Worm (Caenorhabditis elegans) whole organism, L1 larva: ENCODE measurements around the gene ZK1320.9.

ENCODE experiments used
- C34B4.2 ChIP-seq: sonication (generic microtip); optimal IDR thresholded peaks from 2 replicates; lab custom pipeline; 2017; ENCODE audit warnings: mild to moderate bottlenecking, missing genetic modification characterization, missing compliant biosample characterization
- Y116A8C.19 ChIP-seq: sonication (generic microtip); optimal IDR thresholded peaks from 2 replicates; lab custom pipeline; 2016; ENCODE audit warnings: missing compliant biosample characterization, missing genetic modification characterization, borderline replicate concordance
- aha-1 ChIP-seq: fragments of 150-350 bp; optimal IDR thresholded peaks from 2 replicates; lab custom pipeline; 2014; ENCODE audit warnings: missing biosample characterization, missing genetic modification characterization
- alr-1 ChIP-seq: fragments of 200-800 bp; sonication (Bioruptor generic); optimal IDR thresholded peaks from 2 replicates; lab custom pipeline; 2018; ENCODE audit warnings: borderline replicate concordance, mild to moderate bottlenecking, missing genetic modification characterization, missing compliant biosample characterization
- blmp-1 ChIP-seq: fragments of 150-350 bp; optimal IDR thresholded peaks from 2 replicates; lab custom pipeline; 2014; ENCODE audit warnings: missing biosample characterization, missing genetic modification characterization
- ceh-82 ChIP-seq, 3 experiments: fragments of 150-350 bp in 1 of 3; sonication (generic microtip) in 2 of 3; optimal IDR thresholded peaks; 2 replicates each; lab custom pipeline; 2014 to 2017; ENCODE audit warnings: missing biosample characterization in 3 of 3, missing genetic modification characterization in 3 of 3
- ceh-88 ChIP-seq: fragments of 200-800 bp; sonication (Bioruptor generic); IDR thresholded peaks from 2 replicates; pipeline ENCODE4 v1.3.6; 2022; ENCODE audit warnings: missing genetic modification characterization, missing compliant biosample characterization
- dpl-1 ChIP-seq, 3 experiments: fragments of 150-350 bp in 2 of 3; sonication (generic microtip) in 1 of 3; optimal IDR thresholded peaks; 2 replicates each; lab custom pipeline; 2014 to 2017; ENCODE audit warnings: missing biosample characterization in 3 of 3, missing genetic modification characterization in 3 of 3, missing genetic modification reagents in 3 of 3
- dsc-1 ChIP-seq: sonication (generic microtip); optimal IDR thresholded peaks from 2 replicates; lab custom pipeline; 2016; ENCODE audit warnings: mild to moderate bottlenecking, missing genetic modification characterization, missing compliant biosample characterization
- efl-1 ChIP-seq, 4 experiments: fragments of 150-350 bp; optimal IDR thresholded peaks in 3 of 4; peaks in 1 of 4; 1 replicate in 1 of 4; 2 replicates in 3 of 4; lab custom pipeline; 2014; ENCODE audit warnings: missing biosample characterization in 2 of 4, missing genetic modification characterization in 2 of 4, missing genetic modification reagents in 2 of 4
- egl-13 ChIP-seq: sonication (generic microtip); optimal IDR thresholded peaks from 2 replicates; lab custom pipeline; 2016; ENCODE audit warnings: missing genotype, missing genetic modification reagents, missing genetic modification characterization, missing compliant biosample characterization
- elt-2 ChIP-seq: sonication (generic microtip); optimal IDR thresholded peaks from 2 replicates; lab custom pipeline; 2016; ENCODE audit warnings: missing genetic modification characterization, mild to moderate bottlenecking, inconsistent platforms, missing compliant biosample characterization, missing genetic modification reagents
- ets-5 ChIP-seq: fragments of 200-800 bp; sonication (Bioruptor generic); IDR thresholded peaks from 2 replicates; pipeline ENCODE4 v1.3.6; 2022; ENCODE audit warnings: missing genetic modification characterization, missing compliant biosample characterization
- fkh-10 ChIP-seq: sonication (generic microtip); optimal IDR thresholded peaks from 2 replicates; lab custom pipeline; 2017; ENCODE audit warnings: missing biosample characterization, missing genetic modification reagents, missing genetic modification characterization
- fkh-4 ChIP-seq: sonication (generic microtip); optimal IDR thresholded peaks from 2 replicates; lab custom pipeline; 2016; ENCODE audit warnings: missing compliant biosample characterization, missing genetic modification characterization, borderline replicate concordance
- fkh-8 ChIP-seq: sonication (generic microtip); optimal IDR thresholded peaks from 2 replicates; lab custom pipeline; 2016; ENCODE audit warnings: mild to moderate bottlenecking, missing genetic modification characterization, missing compliant biosample characterization
- hlh-17 ChIP-seq: fragments of 200-800 bp; sonication (Bioruptor generic); optimal IDR thresholded peaks from 2 replicates; lab custom pipeline; 2018; ENCODE audit warnings: missing genetic modification characterization, mild to moderate bottlenecking, missing compliant biosample characterization, moderate library complexity, borderline replicate concordance
- hlh-4 ChIP-seq: sonication (generic microtip); optimal IDR thresholded peaks from 2 replicates; lab custom pipeline; 2016; ENCODE audit warnings: mild to moderate bottlenecking, missing genetic modification characterization, missing compliant biosample characterization
- isw-1 ChIP-seq: fragments of 200-800 bp; sonication (Bioruptor generic); IDR thresholded peaks from 2 replicates; pipeline ENCODE4 v1.3.6; 2022; ENCODE audit warnings: missing genetic modification characterization, missing compliant biosample characterization
- jun-1 ChIP-seq: fragments of 150-350 bp; optimal IDR thresholded peaks from 2 replicates; lab custom pipeline; 2014; ENCODE audit warnings: missing biosample characterization, missing genetic modification reagents, missing genetic modification characterization
- lin-14 ChIP-seq: fragments of 200-800 bp; sonication (Bioruptor generic); optimal IDR thresholded peaks from 2 replicates; lab custom pipeline; 2018; ENCODE audit warnings: mild to moderate bottlenecking, missing genetic modification characterization, moderate library complexity, missing compliant biosample characterization
- lin-15B ChIP-seq: fragments of 150-350 bp; sonication (generic microtip); optimal IDR thresholded peaks from 3 replicates; lab custom pipeline; 2014; ENCODE audit warnings: missing biosample characterization, missing genetic modification characterization
- lin-35 ChIP-seq, 2 experiments: fragments of 150-350 bp; optimal IDR thresholded peaks; 2 replicates each; lab custom pipeline; 2014; ENCODE audit warnings: missing biosample characterization in 2 of 2, missing genetic modification characterization in 2 of 2, missing genetic modification reagents in 2 of 2
- lsy-2 ChIP-seq, 2 experiments: fragments of 150-350 bp; optimal IDR thresholded peaks; 2 replicates each; lab custom pipeline; 2014; ENCODE audit warnings: missing biosample characterization in 2 of 2, missing genetic modification characterization in 2 of 2
- mab-9 ChIP-seq: fragments of 200-800 bp; sonication (Bioruptor generic); IDR thresholded peaks from 2 replicates; pipeline ENCODE4 v1.3.6; 2022; ENCODE audit warnings: missing genetic modification reagents, missing genetic modification characterization, missing compliant biosample characterization
- mdl-1 ChIP-seq, 2 experiments: fragments of 150-350 bp; optimal IDR thresholded peaks; 2 replicates each; lab custom pipeline; 2014 to 2017; ENCODE audit warnings: missing biosample characterization in 2 of 2, missing genetic modification characterization in 2 of 2, inconsistent platforms in 1 of 2
- nhr-20 ChIP-seq: sonication (generic microtip); optimal IDR thresholded peaks from 2 replicates; lab custom pipeline; 2016; ENCODE audit warnings: mild to moderate bottlenecking, missing genetic modification characterization, missing compliant biosample characterization
- nhr-71 ChIP-seq: sonication (generic microtip); optimal IDR thresholded peaks from 2 replicates; lab custom pipeline; 2016; ENCODE audit warnings: mild to moderate bottlenecking, missing genetic modification characterization, moderate library complexity, missing compliant biosample characterization
- nhr-76 ChIP-seq: sonication (generic microtip); optimal IDR thresholded peaks from 2 replicates; lab custom pipeline; 2017; ENCODE audit warnings: missing biosample characterization, missing genetic modification characterization
- nhr-84 ChIP-seq: sonication (generic microtip); optimal IDR thresholded peaks from 2 replicates; lab custom pipeline; 2017; ENCODE audit warnings: missing biosample characterization, missing genetic modification characterization
- nhr-85 ChIP-seq: sonication (generic microtip); peaks from one replicate; lab custom pipeline; 2016; ENCODE audit warnings: missing genetic modification characterization, inconsistent platforms, missing compliant biosample characterization
- nhr-90 ChIP-seq: sonication (generic microtip); optimal IDR thresholded peaks from 2 replicates; lab custom pipeline; 2016; ENCODE audit warnings: mild to moderate bottlenecking, missing genetic modification characterization, missing compliant biosample characterization; ENCODE audit not compliant: poor library complexity
- sox-4 ChIP-seq: sonication (generic microtip); optimal IDR thresholded peaks from 2 replicates; lab custom pipeline; 2016; ENCODE audit warnings: missing genetic modification characterization, missing compliant biosample characterization
- sptf-1 ChIP-seq: fragments of 150-350 bp; optimal IDR thresholded peaks from 2 replicates; lab custom pipeline; 2014; ENCODE audit warnings: missing biosample characterization, missing genetic modification characterization
- tbx-2 ChIP-seq: sonication (generic microtip); optimal IDR thresholded peaks from 2 replicates; lab custom pipeline; 2016; ENCODE audit warnings: missing genetic modification characterization, missing compliant biosample characterization
- tlp-1 ChIP-seq: fragments of 150-350 bp; optimal IDR thresholded peaks from 2 replicates; lab custom pipeline; 2014; ENCODE audit warnings: missing biosample characterization, missing genetic modification characterization
- unc-130 ChIP-seq: fragments of 150-350 bp; optimal IDR thresholded peaks from 2 replicates; lab custom pipeline; 2017; ENCODE audit warnings: missing biosample characterization, missing genetic modification characterization, inconsistent platforms
- unc-30 ChIP-seq: sonication (generic microtip); optimal IDR thresholded peaks from 2 replicates; lab custom pipeline; 2017; ENCODE audit warnings: missing biosample characterization, missing genetic modification characterization
- unc-86 ChIP-seq: sonication (generic microtip); optimal IDR thresholded peaks from 2 replicates; lab custom pipeline; 2016; ENCODE audit warnings: missing genetic modification characterization, missing compliant biosample characterization
- vab-15 ChIP-seq: sonication (generic microtip); optimal IDR thresholded peaks from 2 replicates; lab custom pipeline; 2017; ENCODE audit warnings: missing genotype, mild to moderate bottlenecking, missing genetic modification characterization, missing compliant biosample characterization
- xbp-1 ChIP-seq: sonication (generic microtip); optimal IDR thresholded peaks from 2 replicates; lab custom pipeline; 2016; ENCODE audit warnings: missing genetic modification characterization, missing compliant biosample characterization
- zag-1 ChIP-seq: fragments of 150-350 bp; optimal IDR thresholded peaks from 2 replicates; lab custom pipeline; 2014; ENCODE audit warnings: missing biosample characterization, missing genetic modification characterization
- zip-4 ChIP-seq: fragments of 200-800 bp; sonication (Bioruptor generic); optimal IDR thresholded peaks from 2 replicates; lab custom pipeline; 2018; ENCODE audit warnings: mild to moderate bottlenecking, missing genetic modification characterization, moderate library complexity, missing compliant biosample characterization
- ztf-4 ChIP-seq: fragments of 150-350 bp; optimal IDR thresholded peaks from 2 replicates; lab custom pipeline; 2014; ENCODE audit warnings: missing biosample characterization, missing genetic modification characterization

Gene ZK1320.9

DNA sequence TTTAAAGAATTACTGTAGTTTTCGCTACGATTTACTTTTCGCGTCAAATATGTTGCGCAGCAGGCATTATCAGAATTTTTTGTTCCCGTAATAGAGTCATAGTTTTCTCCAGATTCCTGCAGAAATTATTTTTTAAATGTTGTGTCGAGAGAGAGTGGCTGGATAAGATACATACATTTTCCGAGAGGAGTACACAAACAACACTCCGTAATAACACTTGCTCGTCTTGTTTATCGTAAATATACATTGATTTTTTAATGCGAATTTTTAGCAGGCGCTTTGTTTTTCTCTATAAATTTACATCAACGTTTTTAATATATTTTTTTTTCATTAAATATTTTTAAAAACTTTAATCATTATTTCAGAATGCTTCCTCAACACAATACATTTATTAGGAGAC is 17.6 kb downstream of the ZK1320.9 start, which contains the start of gene taf-8 (continued):
- TF ChIP-seq mdl-1 (tag; optimal IDR thresholded peaks at IDR 0.05; lab: Kevin White, UChicago) (no peak), alr-1 (tag; lab: Kevin White, UChicago) (no peak), sptf-1 (no peak), nhr-90 (tag; lab: Kevin White, UChicago) (peak; percentile 50), fkh-8 (tag; lab: Kevin White, UChicago) (peak; percentile 54)

DNA sequence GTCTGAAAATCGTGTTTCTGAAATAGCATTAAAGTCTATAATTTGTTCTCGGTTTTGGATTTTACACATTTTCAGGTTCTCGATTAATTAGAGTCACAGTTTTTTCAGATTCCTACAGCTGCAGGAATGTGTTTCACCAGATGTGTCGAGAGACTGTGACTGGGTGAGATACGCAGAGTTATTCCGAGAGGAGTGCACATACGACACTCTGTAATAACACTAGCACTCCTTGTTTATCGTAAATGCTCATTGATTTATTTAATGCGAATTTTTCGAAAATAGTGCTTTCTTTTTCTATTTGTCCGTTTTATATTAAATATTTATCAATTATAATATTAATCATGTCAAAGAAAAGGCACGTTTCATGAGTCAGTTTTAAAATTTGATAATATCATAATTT is 19.1 kb downstream of the ZK1320.9 start, which contains the start of gene ZK1320.11:
TSS of gene ZK1320.11 (plus strand) at position 243 of the 400 bp plus-strand sequence.
- no peak for TF ChIP-seq tlp-1 (tag; lab: Kevin White, UChicago)
- no peak for TF ChIP-seq nhr-84
- TF ChIP-seq fkh-8 (tag; lab: Kevin White, UChicago): no peak
- peak in 1 of 3 experiments; percentile 9 for TF ChIP-seq ceh-82 (tag; optimal IDR thresholded peaks at IDR 0.05; lab: Kevin White, UChicago)
- TF ChIP-seq ztf-4 (tag; lab: Kevin White, UChicago): no peak
- peak in 1 of 2 experiments; percentile 58 for TF ChIP-seq lsy-2 (tag; optimal IDR thresholded peaks at IDR 0.05; lab: Kevin White, UChicago)
- no peak for TF ChIP-seq ceh-88 (GFP tag; lab: Robert Waterston, UW)
- TF ChIP-seq Y116A8C.19 (tag; lab: Kevin White, UChicago): no peak
- TF ChIP-seq fkh-4 (tag; lab: Kevin White, UChicago): no peak
- TF ChIP-seq lin-14 (GFP tag; lab: Kevin White, UChicago): peak; percentile 5
- no peak for TF ChIP-seq hlh-17 (GFP tag; lab: Kevin White, UChicago)
- no peak for TF ChIP-seq nhr-76 (tag; lab: Kevin White, UChicago)
- peak; percentile 25 for TF ChIP-seq nhr-71 (tag; lab: Kevin White, UChicago)
- TF ChIP-seq nhr-85 (tag; lab: Kevin White, UChicago): no peak
- no peak for TF ChIP-seq lin-35 (GFP tag; optimal IDR thresholded peaks at IDR 0.05; lab: Kevin White, UChicago)
- TF ChIP-seq lin-15B (tag; lab: Kevin White, UChicago): no peak
- peak; percentile 22 for TF ChIP-seq hlh-4 (tag; lab: Kevin White, UChicago)
- no peak for TF ChIP-seq zip-4 (GFP tag; lab: Kevin White, UChicago)
- TF ChIP-seq efl-1 (optimal IDR thresholded peaks at IDR 0.05; lab: Kevin White, UChicago): peak; percentile 21 to 27
- no peak for TF ChIP-seq efl-1 (GFP tag; optimal IDR thresholded peaks at IDR 0.05 in 1 of 2; lab: Kevin White, UChicago)
- TF ChIP-seq dpl-1 (GFP tag; optimal IDR thresholded peaks at IDR 0.05; lab: Kevin White, UChicago): no peak
- no peak for TF ChIP-seq aha-1 (tag; lab: Kevin White, UChicago)

DNA sequence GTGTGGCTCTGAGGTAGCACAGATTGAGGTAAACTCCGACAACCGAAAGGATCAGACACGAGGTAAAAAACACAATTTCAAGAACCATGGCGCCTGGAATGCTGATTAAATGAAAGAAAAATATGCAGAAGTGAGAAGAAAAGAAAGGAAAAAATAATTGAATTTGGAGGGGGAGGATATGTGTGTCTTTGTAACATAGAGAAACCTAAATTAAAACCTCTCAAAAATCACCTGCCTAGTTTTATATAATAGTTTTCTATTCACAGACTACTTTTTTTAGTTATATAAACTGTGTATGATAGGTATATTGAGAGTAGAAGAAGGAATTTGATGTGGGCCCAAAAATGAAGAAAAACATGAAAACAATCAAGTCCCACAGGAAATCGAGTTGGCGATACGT is 20.9 kb downstream of the ZK1320.9 start, which contains the start of gene ZK1320.5:
TSS of gene ZK1320.5 (minus strand) at position 101 of the 400 bp plus-strand sequence.
- TF ChIP-seq C34B4.2 (tag; lab: Kevin White, UChicago) (no peak), lin-35 (GFP tag; optimal IDR thresholded peaks at IDR 0.05; lab: Kevin White, UChicago) (no peak), fkh-10 (GFP tag; lab: Kevin White, UChicago) (no peak), unc-86 (no peak), jun-1 (tag; lab: Kevin White, UChicago) (no peak), ztf-4 (tag; lab: Kevin White, UChicago) (no peak), lin-14 (GFP tag; lab: Kevin White, UChicago) (peak; percentile 15), fkh-8 (tag; lab: Kevin White, UChicago) (peak; percentile 38), tbx-2 (no peak), nhr-71 (tag; lab: Kevin White, UChicago) (peak; percentile 22)
- TF ChIP-seq, all 84 proteins: peak for 3

DNA sequence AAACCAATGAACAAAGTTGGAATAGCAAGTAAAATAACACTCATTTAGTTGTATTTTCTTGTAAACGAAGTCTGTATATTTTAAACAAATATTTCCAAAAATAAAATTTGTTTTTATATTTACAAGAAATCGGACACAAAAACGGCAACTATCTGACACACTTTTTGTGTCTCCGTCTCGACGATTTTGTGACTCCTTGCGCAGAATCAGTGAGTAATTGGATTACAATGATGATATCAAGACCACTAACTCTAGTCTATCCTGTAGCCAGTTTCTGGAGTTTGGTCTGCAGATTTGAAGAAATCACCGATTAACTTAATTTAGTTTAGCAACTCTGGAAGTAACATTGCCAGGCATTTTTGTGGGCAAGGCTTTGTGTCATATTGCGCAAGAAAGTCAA is 23.7 kb downstream of the ZK1320.9 start, which contains the start of gene cyp-13A10:
TSS of gene cyp-13A10 (minus strand) at position 88 of the 400 bp plus-strand sequence.
- no peak for TF ChIP-seq ztf-4 (tag; lab: Kevin White, UChicago)
- TF ChIP-seq lin-14 (GFP tag; lab: Kevin White, UChicago): peak; percentile 10
- TF ChIP-seq nhr-71 (tag; lab: Kevin White, UChicago): peak; percentile 18
- no peak for TF ChIP-seq zag-1 (tag; lab: Kevin White, UChicago)
- TF ChIP-seq unc-30: no peak
- no peak for TF ChIP-seq nhr-76 (tag; lab: Kevin White, UChicago)
- TF ChIP-seq blmp-1 (tag; lab: Kevin White, UChicago): peak; percentile 26
- TF ChIP-seq hlh-4 (tag; lab: Kevin White, UChicago): no peak
- TF ChIP-seq fkh-10 (GFP tag; lab: Kevin White, UChicago): no peak
- no peak for TF ChIP-seq xbp-1 (tag; lab: Kevin White, UChicago)
- no peak for TF ChIP-seq elt-2 (tag; lab: Kevin White, UChicago)
- no peak for TF ChIP-seq unc-130
- TF ChIP-seq nhr-20 (tag; lab: Kevin White, UChicago): peak; percentile 47
- TF ChIP-seq sox-4 (tag; lab: Kevin White, UChicago): no peak
- TF ChIP-seq nhr-84: no peak
- TF ChIP-seq ets-5 (GFP tag; lab: Robert Waterston, UW): no peak
- TF ChIP-seq mab-9 (GFP tag; lab: Robert Waterston, UW): no peak
- TF ChIP-seq lsy-2 (tag; optimal IDR thresholded peaks at IDR 0.05; lab: Kevin White, UChicago): no peak
- TF ChIP-seq isw-1 (GFP tag; lab: Robert Waterston, UW): no peak
- no peak for TF ChIP-seq nhr-90 (tag; lab: Kevin White, UChicago)
- no peak for TF ChIP-seq vab-15 (tag; lab: Kevin White, UChicago)
- TF ChIP-seq egl-13 (tag; lab: Kevin White, UChicago): no peak
- no peak for TF ChIP-seq dsc-1 (tag; lab: Kevin White, UChicago)
